Worm (Caenorhabditis elegans) whole organism, L4 larva: Measurements from ENCODE around the gene hpx-2.

Experiments used
- aha-1 ChIP-seq: fragments of 150-350 bp; peaks from one replicate; lab custom pipeline; 2014; ENCODE audit warnings: missing biosample characterization, missing genetic modification characterization
- ceh-32 ChIP-seq: sonication (generic microtip); optimal IDR thresholded peaks from 2 replicates; lab custom pipeline; 2016; ENCODE audit warnings: mild to moderate bottlenecking, missing genetic modification characterization, missing compliant biosample characterization; ENCODE audit not compliant: poor library complexity
- lin-13 ChIP-seq: fragments of 150-350 bp; optimal IDR thresholded peaks from 2 replicates; lab custom pipeline; 2014; ENCODE audit warnings: missing biosample characterization, missing genetic modification reagents, missing genetic modification characterization
- nhr-237 ChIP-seq: sonication (generic microtip); optimal IDR thresholded peaks from 2 replicates; lab custom pipeline; 2017; ENCODE audit warnings: missing biosample characterization, missing genetic modification characterization
- pha-4 ChIP-seq, 2 experiments: fragments of 150-350 bp in 1 of 2; fragments of 200-800 bp in 1 of 2; sonication (Bioruptor generic) in 1 of 2; IDR thresholded peaks in 1 of 2; optimal IDR thresholded peaks in 1 of 2; 2 replicates each; pipeline versions ENCODE4 v1.3.6 to Lab custom; 2014 to 2022; ENCODE audit warnings: missing genetic modification characterization in 2 of 2, missing genetic modification reagents in 2 of 2, missing biosample characterization in 1 of 2, missing compliant biosample characterization in 1 of 2
- skn-1 ChIP-seq: fragments of 150-350 bp; optimal IDR thresholded peaks from 2 replicates; lab custom pipeline; 2014; ENCODE audit warnings: missing biosample characterization, missing genetic modification characterization
- snpc-1.2 ChIP-seq: fragments of 200-800 bp; sonication (Bioruptor generic); IDR thresholded peaks from 2 replicates; pipeline ENCODE4 v1.3.6; 2022; ENCODE audit warnings: missing genetic modification reagents, missing genetic modification characterization, missing compliant biosample characterization
- snpc-4 ChIP-seq: fragments of 150-350 bp; optimal IDR thresholded peaks from 2 replicates; lab custom pipeline; 2014; ENCODE audit warnings: missing biosample characterization, missing genetic modification characterization
- unc-62 ChIP-seq, 3 experiments: fragments of 150-350 bp in 1 of 3; sonication (generic microtip); optimal IDR thresholded peaks in 2 of 3; peaks in 1 of 3; 1 replicate in 1 of 3; 2 replicates in 2 of 3; lab custom pipeline; 2014 to 2017; ENCODE audit warnings: missing biosample characterization in 3 of 3, missing genetic modification characterization in 3 of 3, missing genetic modification reagents in 3 of 3, missing genotype in 1 of 3
- ztf-11 ChIP-seq: fragments of 150-350 bp; optimal IDR thresholded peaks from 2 replicates; lab custom pipeline; 2014; ENCODE audit warnings: missing biosample characterization, missing genetic modification characterization

DNA sequence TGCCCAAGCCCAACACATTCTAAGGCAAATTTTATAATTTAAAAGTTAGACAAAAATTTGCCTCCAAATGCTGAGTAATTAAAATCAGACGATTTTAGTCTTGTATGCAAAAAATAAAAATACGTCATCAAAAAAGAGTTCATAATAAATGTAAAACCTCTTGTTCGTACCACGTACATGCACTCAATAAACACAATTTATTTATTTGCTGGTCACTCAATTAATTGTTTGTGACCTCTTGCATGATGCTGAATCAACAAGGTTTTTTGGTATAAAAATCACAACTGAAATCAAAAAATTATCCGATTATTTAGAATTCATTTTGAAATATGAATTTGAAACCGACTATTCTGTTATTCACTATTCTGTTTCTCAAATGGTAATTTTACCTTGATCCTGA, at the start of gene hpx-2:
- TF ChIP-seq ztf-11 (tag; lab: Kevin White, UChicago) (no peak), aha-1 (tag; lab: Kevin White, UChicago) (no peak), snpc-1.2 (GFP tag; lab: Robert Waterston, UW) (no peak), unc-62 (GFP tag; optimal IDR thresholded peaks at IDR 0.05 in 1 of 2; lab: Kevin White, UChicago) (no peak), unc-62 (tag; optimal IDR thresholded peaks at IDR 0.05; lab: Kevin White, UChicago) (no peak), skn-1 (tag; lab: Kevin White, UChicago) (no peak), lin-13 (GFP tag; lab: Kevin White, UChicago) (no peak), ceh-32 (tag; lab: Kevin White, UChicago) (no peak), pha-4 (GFP tag; IDR thresholded peaks at IDR 0.05; lab: Robert Waterston, UW) (no peak), pha-4 (tag; optimal IDR thresholded peaks at IDR 0.05; lab: Kevin White, UChicago) (no peak), snpc-4 (tag; lab: Kevin White, UChicago) (no peak), nhr-237 (tag; lab: Kevin White, UChicago) (no peak)
